Fruit fly (Drosophila melanogaster): ENCODE data around the gene Six4.

dm6 chr3L:20750391-20750790 lies 42.2 kb downstream of the Six4 start:
- no peak for TF ChIP-seq h (optimal IDR thresholded peaks at IDR 0.05)
- TF ChIP-seq psq (optimal IDR thresholded peaks at IDR 0.05): no peak
- no peak for TF ChIP-seq insv (optimal IDR thresholded peaks at IDR 0.05)
- no peak for TF ChIP-seq ttk (optimal IDR thresholded peaks at IDR 0.05)
- TF ChIP-seq Myc (optimal IDR thresholded peaks at IDR 0.05): no peak

Data from Kc167 (cell line).